Worm (Caenorhabditis elegans) whole organism, young adult: ENCODE results near the gene T26C12.2.

Experiments used
- B0336.3 ChIP-seq: fragments of 200-800 bp; sonication (Bioruptor generic); IDR thresholded peaks from 2 replicates; pipeline ENCODE4 v1.3.6; 2022; ENCODE audit warnings: missing genetic modification characterization, missing compliant biosample characterization
- C17E4.6 ChIP-seq: fragments of 200-800 bp; sonication (Bioruptor generic); IDR thresholded peaks from 2 replicates; pipeline ENCODE4 v1.3.6; 2022; ENCODE audit warnings: missing genetic modification reagents, missing genetic modification characterization, missing compliant biosample characterization
- F10E7.11 ChIP-seq: sonication (generic microtip); optimal IDR thresholded peaks from 2 replicates; lab custom pipeline; 2017; ENCODE audit warnings: mild to moderate bottlenecking, missing genetic modification characterization, moderate library complexity, missing compliant biosample characterization
- F22D6.2 ChIP-seq: sonication (generic microtip); optimal IDR thresholded peaks from 2 replicates; lab custom pipeline; 2016; ENCODE audit warnings: mild to moderate bottlenecking, missing genetic modification characterization, missing compliant biosample characterization
- F23B12.7 ChIP-seq: sonication (generic microtip); optimal IDR thresholded peaks from 2 replicates; lab custom pipeline; 2017; ENCODE audit warnings: missing genetic modification characterization, mild to moderate bottlenecking, missing compliant biosample characterization, antibody characterized with exemption, moderate library complexity; ENCODE audit not compliant: insufficient read depth
- K12H6.12 ChIP-seq: fragments of 200-800 bp; sonication (Bioruptor generic); optimal IDR thresholded peaks from 2 replicates; lab custom pipeline; 2018; ENCODE audit warnings: mild to moderate bottlenecking, missing genetic modification characterization, missing compliant biosample characterization
- Y67H2A.10 ChIP-seq: fragments of 200-800 bp; sonication (Bioruptor generic); conservative IDR thresholded peaks from 2 replicates; pipeline ENCODE4 v1.3.6; 2022; ENCODE audit warnings: missing genetic modification reagents, missing genetic modification characterization, missing compliant biosample characterization
- Y79H2A.3 ChIP-seq: fragments of 200-800 bp; sonication (Bioruptor generic); conservative IDR thresholded peaks from 2 replicates; pipeline ENCODE4 v1.3.6; 2022; ENCODE audit warnings: missing genetic modification reagents, missing genetic modification characterization, missing compliant biosample characterization
- Y95B8A.8 ChIP-seq: fragments of 200-800 bp; sonication (Bioruptor generic); IDR thresholded peaks from 2 replicates; pipeline ENCODE4 v1.3.6; 2022; ENCODE audit warnings: missing genetic modification reagents, missing genetic modification characterization, missing compliant biosample characterization
- athp-1 ChIP-seq: sonication (generic microtip); optimal IDR thresholded peaks from 2 replicates; lab custom pipeline; 2017; ENCODE audit warnings: mild to moderate bottlenecking, missing genetic modification characterization, missing compliant biosample characterization
- attf-3 ChIP-seq: fragments of 200-800 bp; sonication (Bioruptor generic); conservative IDR thresholded peaks from 2 replicates; pipeline ENCODE4 v1.3.6; 2022; ENCODE audit warnings: missing genetic modification reagents, missing genetic modification characterization, missing compliant biosample characterization
- bed-1 ChIP-seq: fragments of 200-800 bp; sonication (Bioruptor generic); IDR thresholded peaks from 2 replicates; pipeline ENCODE4 v1.3.6; 2022; ENCODE audit warnings: missing genetic modification reagents, missing genetic modification characterization, missing compliant biosample characterization
- bed-2 ChIP-seq: fragments of 200-800 bp; sonication (Bioruptor generic); IDR thresholded peaks from 2 replicates; pipeline ENCODE4 v1.3.6; 2022; ENCODE audit warnings: missing genetic modification reagents, missing genetic modification characterization, missing compliant biosample characterization
- ccch-3 ChIP-seq: fragments of 200-800 bp; sonication (Bioruptor generic); optimal IDR thresholded peaks from 2 replicates; lab custom pipeline; 2018; ENCODE audit warnings: mild to moderate bottlenecking, missing genetic modification characterization, missing compliant biosample characterization
- cebp-2 ChIP-seq: fragments of 200-800 bp; sonication (Bioruptor generic); IDR thresholded peaks from 2 replicates; pipeline ENCODE4 v1.3.6; 2022; ENCODE audit warnings: missing genetic modification characterization, missing compliant biosample characterization
- ceh-79 ChIP-seq: sonication (generic microtip); optimal IDR thresholded peaks from 2 replicates; lab custom pipeline; 2017; ENCODE audit warnings: mild to moderate bottlenecking, missing genetic modification characterization, missing compliant biosample characterization
- dpl-1 ChIP-seq: fragments of 150-350 bp; optimal IDR thresholded peaks from 2 replicates; lab custom pipeline; 2014; ENCODE audit warnings: missing biosample characterization, missing genetic modification reagents, missing genetic modification characterization
- egl-44 ChIP-seq: fragments of 200-800 bp; sonication (Bioruptor generic); IDR thresholded peaks from 2 replicates; pipeline ENCODE4 v1.3.6; 2022; ENCODE audit warnings: missing genetic modification reagents, missing genetic modification characterization, missing compliant biosample characterization
- gei-17 ChIP-seq: fragments of 200-800 bp; sonication (Bioruptor generic); optimal IDR thresholded peaks from 2 replicates; lab custom pipeline; 2018; ENCODE audit warnings: mild to moderate bottlenecking, missing genetic modification characterization, missing compliant biosample characterization
- hlh-12 ChIP-seq: sonication (generic microtip); optimal IDR thresholded peaks from 2 replicates; lab custom pipeline; 2016; ENCODE audit warnings: missing genetic modification characterization, missing compliant biosample characterization
- hmg-1.2 ChIP-seq: fragments of 200-800 bp; sonication (Bioruptor generic); IDR thresholded peaks from 2 replicates; pipeline ENCODE4 v1.3.6; 2022; ENCODE audit warnings: missing genetic modification reagents, missing genetic modification characterization, missing compliant biosample characterization
- hmg-20 ChIP-seq: fragments of 200-800 bp; sonication (Bioruptor generic); IDR thresholded peaks from 2 replicates; pipeline ENCODE4 v1.3.6; 2022; ENCODE audit warnings: missing genetic modification reagents, missing genetic modification characterization, missing compliant biosample characterization
- hrde-1 ChIP-seq: sonication (generic microtip); optimal IDR thresholded peaks from 2 replicates; lab custom pipeline; 2016; ENCODE audit warnings: missing genetic modification characterization, mild to moderate bottlenecking, missing compliant biosample characterization, moderate library complexity, missing genotype, missing genetic modification reagents, borderline replicate concordance
- lin-54 ChIP-seq: fragments of 200-800 bp; sonication (Bioruptor generic); optimal IDR thresholded peaks from 2 replicates; lab custom pipeline; 2018; ENCODE audit warnings: mild to moderate bottlenecking, missing genetic modification characterization, missing compliant biosample characterization
- lsy-27 ChIP-seq: sonication (generic microtip); optimal IDR thresholded peaks from 2 replicates; lab custom pipeline; 2017; ENCODE audit warnings: missing genetic modification characterization, mild to moderate bottlenecking, missing compliant biosample characterization, antibody characterized with exemption, missing genotype, borderline replicate concordance; ENCODE audit not compliant: insufficient read depth
- mcd-1 ChIP-seq: fragments of 200-800 bp; sonication (Bioruptor generic); IDR thresholded peaks from 2 replicates; pipeline ENCODE4 v1.3.6; 2022; ENCODE audit warnings: missing genetic modification reagents, missing genetic modification characterization, missing compliant biosample characterization
- mel-28 ChIP-seq: sonication (generic microtip); optimal IDR thresholded peaks from 2 replicates; lab custom pipeline; 2016; ENCODE audit warnings: borderline replicate concordance, mild to moderate bottlenecking, missing genetic modification characterization, missing compliant biosample characterization
- mes-4 ChIP-seq: sonication (generic microtip); optimal IDR thresholded peaks from 2 replicates; lab custom pipeline; 2016; ENCODE audit warnings: missing genotype, missing genetic modification characterization, missing compliant biosample characterization
- nfyb-1 ChIP-seq: fragments of 200-800 bp; sonication (Bioruptor generic); IDR thresholded peaks from 2 replicates; pipeline ENCODE4 v1.3.6; 2022; ENCODE audit warnings: missing genetic modification reagents, missing genetic modification characterization, missing compliant biosample characterization
- nhr-120 ChIP-seq: fragments of 200-800 bp; sonication (Bioruptor generic); IDR thresholded peaks from 2 replicates; pipeline ENCODE4 v1.3.6; 2022; ENCODE audit warnings: missing genetic modification characterization, missing compliant biosample characterization
- nhr-90 ChIP-seq: sonication (generic microtip); optimal IDR thresholded peaks from 2 replicates; lab custom pipeline; 2016; ENCODE audit warnings: missing genotype, mild to moderate bottlenecking, missing genetic modification characterization, missing compliant biosample characterization
- pbrm-1 ChIP-seq: fragments of 200-800 bp; sonication (Bioruptor generic); IDR thresholded peaks from 2 replicates; pipeline ENCODE4 v1.3.6; 2022; ENCODE audit warnings: missing genetic modification reagents, missing genetic modification characterization, missing compliant biosample characterization
- pha-4 ChIP-seq: fragments of 150-350 bp; sonication (generic microtip); optimal IDR thresholded peaks from 2 replicates; lab custom pipeline; 2014; ENCODE audit warnings: missing biosample characterization, missing genetic modification reagents, missing genetic modification characterization
- rec-8 ChIP-seq, 2 experiments: sonication (generic microtip); optimal IDR thresholded peaks; 2 replicates each; lab custom pipeline; 2016; ENCODE audit warnings: mild to moderate bottlenecking in 2 of 2, missing genetic modification characterization in 2 of 2, missing genetic modification reagents in 2 of 2, missing genotype in 2 of 2, missing biosample characterization in 1 of 2, missing compliant biosample characterization in 1 of 2, moderate library complexity in 1 of 2
- repo-1 ChIP-seq: sonication (generic microtip); optimal IDR thresholded peaks from 2 replicates; lab custom pipeline; 2017; ENCODE audit warnings: mild to moderate bottlenecking, missing genetic modification characterization, missing compliant biosample characterization
- sdz-38 ChIP-seq: sonication (generic microtip); optimal IDR thresholded peaks from 2 replicates; lab custom pipeline; 2016; ENCODE audit warnings: missing genotype, missing genetic modification characterization, missing compliant biosample characterization
- snpc-4 ChIP-seq, 5 experiments: fragments of 150-350 bp in 1 of 5; sonication (generic microtip) in 4 of 5; optimal IDR thresholded peaks; 2 replicates each; lab custom pipeline; 2014 to 2018; ENCODE audit warnings: missing genetic modification characterization in 5 of 5, missing biosample characterization in 3 of 5, antibody characterized with exemption in 2 of 5, mild to moderate bottlenecking in 2 of 5, missing compliant biosample characterization in 2 of 5, missing genotype in 2 of 5, moderate library complexity in 2 of 5, missing genetic modification reagents in 1 of 5
- sptf-2 ChIP-seq: fragments of 200-800 bp; sonication (Bioruptor generic); optimal IDR thresholded peaks from 2 replicates; lab custom pipeline; 2018; ENCODE audit warnings: mild to moderate bottlenecking, missing genetic modification characterization, missing compliant biosample characterization
- unc-130 ChIP-seq: sonication (generic microtip); optimal IDR thresholded peaks from 2 replicates; lab custom pipeline; 2016; ENCODE audit warnings: missing genetic modification reagents, missing genetic modification characterization, missing compliant biosample characterization
- unc-62 ChIP-seq: fragments of 150-350 bp; optimal IDR thresholded peaks from 2 replicates; lab custom pipeline; 2014; ENCODE audit warnings: missing biosample characterization, missing genetic modification reagents, missing genetic modification characterization
- zfh-2 ChIP-seq: fragments of 200-800 bp; sonication (Bioruptor generic); conservative IDR thresholded peaks from 2 replicates; pipeline ENCODE4 v1.3.6; 2022; ENCODE audit warnings: missing genetic modification reagents, missing genetic modification characterization, missing compliant biosample characterization
- ztf-22 ChIP-seq: fragments of 200-800 bp; sonication (Bioruptor generic); optimal IDR thresholded peaks from 2 replicates; lab custom pipeline; 2018; ENCODE audit warnings: mild to moderate bottlenecking, missing genetic modification characterization, moderate library complexity, missing compliant biosample characterization

T26C12.2 gene

ce11 chrIV:3252047-3252446 is 13.5 kb downstream of the T26C12.2 start:
- TF ChIP-seq pha-4 (no peak), nhr-90 (tag; lab: Kevin White, UChicago) (no peak), nhr-120 (GFP tag; lab: Robert Waterston, UW) (no peak), F10E7.11 (no peak), nfyb-1 (GFP tag; lab: Robert Waterston, UW) (no peak), ztf-22 (no peak), mel-28 (tag; lab: Kevin White, UChicago) (no peak), Y95B8A.8 (GFP tag; lab: Robert Waterston, UW) (no peak), rec-8 (tag; optimal IDR thresholded peaks at IDR 0.05; lab: Kevin White, UChicago) (no peak), athp-1 (no peak), sptf-2 (GFP tag; lab: Kevin White, UChicago) (no peak), C17E4.6 (no peak), Y79H2A.3 (GFP tag; lab: Robert Waterston, UW) (no peak), hmg-1.2 (no peak), lsy-27 (tag; lab: Kevin White, UChicago) (no peak), ccch-3 (GFP tag; lab: Kevin White, UChicago) (no peak), ceh-79 (no peak), unc-62 (GFP tag; lab: Kevin White, UChicago) (no peak), K12H6.12 (tag; lab: Kevin White, UChicago) (no peak)

DNA sequence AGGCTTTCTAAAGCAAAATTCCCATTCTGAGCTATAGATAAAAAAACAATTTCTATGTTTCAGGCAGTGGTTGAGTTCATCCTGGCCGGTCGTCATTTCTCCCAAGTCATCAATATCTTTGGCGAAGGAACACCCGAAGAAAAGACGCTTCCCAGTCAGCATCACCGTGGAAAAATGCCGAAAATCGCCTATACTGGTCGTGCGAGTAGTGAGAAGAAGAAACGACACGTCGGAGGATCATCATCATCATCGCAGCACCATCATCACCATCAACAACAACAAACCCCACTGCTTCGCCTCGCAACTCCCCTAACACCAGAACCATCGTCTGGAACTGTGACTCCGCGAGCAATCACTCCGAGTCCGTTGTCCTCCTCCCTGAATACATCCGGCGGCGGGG is 14.0 kb downstream of the T26C12.2 start:
- TF ChIP-seq zfh-2 (GFP tag; lab: Robert Waterston, UW), result 0 out of 2 replicates have a peak, but pooled peaks have one; percentile 19
- TF ChIP-seq mcd-1, result no peak
- TF ChIP-seq sdz-38, result no peak
- TF ChIP-seq, all 124 proteins: peak for 1

ce11 chrIV:3250020-3250419 is 15.5 kb downstream of the T26C12.2 start:
- TF ChIP-seq snpc-4 (GFP tag; optimal IDR thresholded peaks at IDR 0.05; lab: Kevin White, UChicago), result no peak
- no peak for TF ChIP-seq snpc-4 (tag; optimal IDR thresholded peaks at IDR 0.05; lab: Kevin White, UChicago)
- TF ChIP-seq mes-4 (tag; lab: Kevin White, UChicago), result no peak
- no peak for TF ChIP-seq pbrm-1 (GFP tag; lab: Robert Waterston, UW)
- no peak for TF ChIP-seq hrde-1
- no peak for TF ChIP-seq bed-1 (GFP tag; lab: Robert Waterston, UW)
- TF ChIP-seq egl-44 (GFP tag; lab: Robert Waterston, UW), result no peak
- TF ChIP-seq F23B12.7 (tag; lab: Kevin White, UChicago), result no peak
- no peak for TF ChIP-seq F22D6.2 (tag; lab: Kevin White, UChicago)
- TF ChIP-seq, all 124 proteins: peak for 0

- TF ChIP-seq repo-1 (tag; lab: Kevin White, UChicago), result no peak
- TF ChIP-seq athp-1, result no peak
- TF ChIP-seq gei-17 (GFP tag; lab: Kevin White, UChicago), result no peak
- no peak for TF ChIP-seq Y95B8A.8 (GFP tag; lab: Robert Waterston, UW)
- no peak for TF ChIP-seq bed-2
- no peak for TF ChIP-seq Y67H2A.10 (GFP tag; lab: Robert Waterston, UW)
- no peak for TF ChIP-seq hlh-12 (tag; lab: Kevin White, UChicago)
- no peak for TF ChIP-seq lin-54
- TF ChIP-seq attf-3 (GFP tag; lab: Robert Waterston, UW), result no peak
- TF ChIP-seq cebp-2 (GFP tag; lab: Robert Waterston, UW), result no peak
- no peak for TF ChIP-seq hmg-20 (GFP tag; lab: Robert Waterston, UW)
- no peak for TF ChIP-seq pbrm-1 (GFP tag; lab: Robert Waterston, UW)
- TF ChIP-seq unc-130, result no peak
- no peak for TF ChIP-seq dpl-1 (GFP tag; lab: Kevin White, UChicago)
- no peak for TF ChIP-seq B0336.3 (GFP tag; lab: Robert Waterston, UW)
Measured at ce11 chrIV:3246873-3247272, 18.7 kb downstream of the T26C12.2 start.
